Worm (Caenorhabditis elegans) whole organism, L4/young adult: ENCODE results near the gene C45B2.2.

Experiments
- W03F9.2 ChIP-seq: fragments of 150-350 bp; optimal IDR thresholded peaks from 2 replicates; lab custom pipeline; 2014; ENCODE audit warnings: missing biosample characterization, missing genetic modification characterization
- dao-5 ChIP-seq: sonication (generic microtip); optimal IDR thresholded peaks from 2 replicates; lab custom pipeline; 2016; ENCODE audit warnings: missing genotype, missing genetic modification characterization, moderate library complexity, missing compliant biosample characterization
- him-1 ChIP-seq: sonication (generic microtip); optimal IDR thresholded peaks from 2 replicates; lab custom pipeline; 2016; ENCODE audit warnings: missing genotype, missing genetic modification reagents, missing genetic modification characterization, missing compliant biosample characterization

DNA sequence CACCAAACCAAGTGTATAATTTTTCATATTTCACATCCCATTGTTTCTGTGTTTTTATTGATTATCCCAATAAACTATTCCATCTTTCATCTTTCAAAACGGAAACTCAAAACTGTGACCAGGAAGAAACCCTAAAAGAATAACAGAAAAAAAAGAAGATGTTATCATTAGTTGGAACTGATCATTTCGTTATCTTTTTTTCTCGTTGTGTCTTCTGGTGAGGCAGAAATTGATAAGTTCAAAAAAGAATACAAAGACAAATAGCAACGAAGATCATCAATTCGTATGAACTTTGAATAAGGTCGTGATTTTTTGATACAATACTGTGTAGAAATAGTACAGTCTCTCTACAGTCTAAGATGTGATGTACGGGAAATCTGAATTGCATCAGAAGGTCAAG is 2.7 kb upstream of the C45B2.2 start:
- TF ChIP-seq W03F9.2 (no peak), him-1 (tag; lab: Kevin White, UChicago) (no peak), dao-5 (tag; lab: Kevin White, UChicago) (no peak)
